Worm (Caenorhabditis elegans): Measurements from ENCODE around the gene ddx-46.

DNA sequence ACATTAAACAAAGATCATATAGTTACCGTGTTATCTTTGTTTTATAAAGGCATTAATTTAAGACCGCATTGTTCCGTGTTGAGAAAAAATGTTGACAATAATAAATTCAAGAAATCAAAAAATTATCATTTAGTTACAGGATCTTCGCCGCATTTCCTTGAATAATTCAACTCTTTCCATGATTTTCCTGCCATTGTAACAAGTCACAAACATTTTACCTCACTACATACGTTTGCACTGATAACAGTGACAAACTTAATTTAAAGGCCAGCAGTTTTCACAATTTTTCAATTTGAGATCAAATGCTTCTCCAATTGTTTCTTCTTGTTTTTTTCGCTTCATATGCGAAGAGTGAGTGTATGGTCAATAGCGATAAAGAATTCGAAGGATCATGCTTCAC is 48.4 kb downstream of the ddx-46 start, which contains the start of gene clec-169:
- TF ChIP-seq unc-62 (GFP tag; optimal IDR thresholded peaks at IDR 0.05) = no peak
- no peak for TF ChIP-seq lin-15B (tag; optimal IDR thresholded peaks at IDR 0.05)
- TF ChIP-seq ZK546.5 (tag; optimal IDR thresholded peaks at IDR 0.05) = no peak
- no peak for TF ChIP-seq nhr-28 (tag; optimal IDR thresholded peaks at IDR 0.05)
- TF ChIP-seq elt-1 (tag; optimal IDR thresholded peaks at IDR 0.05) = no peak
- no peak for TF ChIP-seq lin-39 (tag; optimal IDR thresholded peaks at IDR 0.05)
- TF ChIP-seq ztf-11 (tag; optimal IDR thresholded peaks at IDR 0.05) = no peak
- no peak for TF ChIP-seq jun-1 (tag; optimal IDR thresholded peaks at IDR 0.05)
- TF ChIP-seq ztf-4 (tag; optimal IDR thresholded peaks at IDR 0.05) = no peak
- TF ChIP-seq pha-4 (tag; optimal IDR thresholded peaks at IDR 0.05) = no peak
- no peak for TF ChIP-seq elt-3 (tag; optimal IDR thresholded peaks at IDR 0.05)

Measured in whole organism, L3 larva.